Fruit fly (Drosophila melanogaster): ENCODE data around the gene Vtld.
A peak's percentile ranks its signal among the peaks of the same experiment; 100 is the strongest.

Vtld gene

dm6 chr3L:19805895-19806294 lies 45.7 kb downstream of the Vtld start, which contains the start of gene CG34116 (continued):
- no peak for TF ChIP-seq Gug (GFP tag; IDR thresholded peaks at IDR 0.05)
- TF ChIP-seq al (GFP tag; IDR thresholded peaks at IDR 0.05): no peak
- TF ChIP-seq Sin3A (optimal IDR thresholded peaks at IDR 0.05): peak; percentile 22
- TF ChIP-seq CG12299 (tag; optimal IDR thresholded peaks at IDR 0.05): no peak
- TF ChIP-seq CG3065 (GFP tag; optimal IDR thresholded peaks at IDR 0.05): no peak
- no peak for TF ChIP-seq YL-1 (GFP tag; optimal IDR thresholded peaks at IDR 0.05)
- TF ChIP-seq zfh1 (GFP tag; IDR thresholded peaks at IDR 0.05): no peak
- peak; percentile 54 for TF ChIP-seq Doc3 (GFP tag; IDR thresholded peaks at IDR 0.05; ENCODE audit: partially characterized antibody)
- TF ChIP-seq Ets65A (GFP tag): peak; percentile 38
- no peak for TF ChIP-seq ac (GFP tag; optimal IDR thresholded peaks at IDR 0.05)
- TF ChIP-seq seq (GFP tag; IDR thresholded peaks at IDR 0.05): no peak
- TF ChIP-seq CG17361 (GFP tag; IDR thresholded peaks at IDR 0.05): no peak
- peak; percentile 66 for TF ChIP-seq BEAF-32 (GFP tag; optimal IDR thresholded peaks at IDR 0.05)
- TF ChIP-seq Nf-YB (GFP tag; optimal IDR thresholded peaks at IDR 0.05): no peak
- no peak for TF ChIP-seq CG11456 (GFP tag; IDR thresholded peaks at IDR 0.05)
- no peak for TF ChIP-seq CG17829 (tag; optimal IDR thresholded peaks at IDR 0.05)
- TF ChIP-seq H2.0 (GFP tag; IDR thresholded peaks at IDR 0.05): no peak
- no peak for TF ChIP-seq slbo (GFP tag; IDR thresholded peaks at IDR 0.05)
- TF ChIP-seq Pdp1 (GFP tag; optimal IDR thresholded peaks at IDR 0.05): no peak
- TF ChIP-seq wdn (GFP tag; IDR thresholded peaks at IDR 0.05): no peak
- TF ChIP-seq so (GFP tag; IDR thresholded peaks at IDR 0.05): no peak
- no peak for TF ChIP-seq Antp (GFP tag; optimal IDR thresholded peaks at IDR 0.05)
- TF ChIP-seq yki (optimal IDR thresholded peaks at IDR 0.05): no peak
- TF ChIP-seq Sry-δ (GFP tag; optimal IDR thresholded peaks at IDR 0.05): peak; percentile 48
- TF ChIP-seq z (GFP tag; IDR thresholded peaks at IDR 0.05): no peak
- peak; percentile 49; the same call in 2 of the 3 replicates for TF ChIP-seq vnd (GFP tag; IDR thresholded peaks at IDR 0.05; ENCODE audit: partially characterized antibody)
- no peak for TF ChIP-seq CG11504 (tag; optimal IDR thresholded peaks at IDR 0.05)
- no peak for TF ChIP-seq D19A (tag; optimal IDR thresholded peaks at IDR 0.05)
- no peak for TF ChIP-seq CG17359 (tag; optimal IDR thresholded peaks at IDR 0.05)
- TF ChIP-seq sc (optimal IDR thresholded peaks at IDR 0.05): no peak
- no peak for TF ChIP-seq sc (GFP tag; optimal IDR thresholded peaks at IDR 0.05)
- no peak for TF ChIP-seq CG11398 (GFP tag; optimal IDR thresholded peaks at IDR 0.05)
- no peak for TF ChIP-seq Eip74EF (GFP tag; optimal IDR thresholded peaks at IDR 0.05)
- no peak for TF ChIP-seq CG13123 (GFP tag; optimal IDR thresholded peaks at IDR 0.05)
- no peak for TF ChIP-seq Rfx (GFP tag; IDR thresholded peaks at IDR 0.05)
- no peak for TF ChIP-seq Dip3 (GFP tag; optimal IDR thresholded peaks at IDR 0.05)
- TF ChIP-seq Vsx1 (GFP tag; optimal IDR thresholded peaks at IDR 0.05): no peak
- TF ChIP-seq MBD-R2 (GFP tag; IDR thresholded peaks at IDR 0.05): peak; percentile 61; the same call in 1 of the 2 replicates
- no peak for TF ChIP-seq Max (GFP tag; optimal IDR thresholded peaks at IDR 0.05)
- TF ChIP-seq CG6175 (GFP tag; IDR thresholded peaks at IDR 0.05): no peak
- peak; percentile 41; the same call in 1 of the 2 replicates for TF ChIP-seq inv (GFP tag; IDR thresholded peaks at IDR 0.05; ENCODE audit: partially characterized antibody)
- TF ChIP-seq CG9797 (GFP tag; optimal IDR thresholded peaks at IDR 0.05): no peak
- TF ChIP-seq corto (GFP tag; optimal IDR thresholded peaks at IDR 0.05): no peak
- TF ChIP-seq CG7372 (GFP tag; IDR thresholded peaks at IDR 0.05): no peak
- TF ChIP-seq pita (GFP tag; optimal IDR thresholded peaks at IDR 0.05): no peak
- no peak for TF ChIP-seq az2 (GFP tag; optimal IDR thresholded peaks at IDR 0.05)
- no peak for TF ChIP-seq Adf1 (GFP tag; IDR thresholded peaks at IDR 0.05)
- TF ChIP-seq Hr39 (optimal IDR thresholded peaks at IDR 0.05): no peak
- TF ChIP-seq CG11560 (tag; IDR thresholded peaks at IDR 0.05): no peak
- no peak for TF ChIP-seq H15 (GFP tag; IDR thresholded peaks at IDR 0.05)
- TF ChIP-seq CG3995 (GFP tag; optimal IDR thresholded peaks at IDR 0.05): no peak
- TF ChIP-seq MESR4 (GFP tag; optimal IDR thresholded peaks at IDR 0.05): peak; percentile 14
- no peak for TF ChIP-seq zfh2 (GFP tag; optimal IDR thresholded peaks at IDR 0.05)
- peak; percentile 57; the same call in 1 of the 2 replicates for TF ChIP-seq unc-4 (GFP tag; IDR thresholded peaks at IDR 0.05; ENCODE audit: partially characterized antibody)

All from whole organism, embryonic.